Worm (Caenorhabditis elegans) whole organism, young adult: ENCODE measurements around the gene col-166.
A peak's percentile ranks its signal among the peaks of the same experiment; 100 is the strongest.

Source experiments
- C17E4.6 ChIP-seq: fragments of 200-800 bp; sonication (Bioruptor generic); IDR thresholded peaks from 2 replicates; pipeline ENCODE4 v1.3.6; 2022; ENCODE audit warnings: missing genetic modification reagents, missing genetic modification characterization, missing compliant biosample characterization
- F22D6.2 ChIP-seq: sonication (generic microtip); optimal IDR thresholded peaks from 2 replicates; lab custom pipeline; 2016; ENCODE audit warnings: mild to moderate bottlenecking, missing genetic modification characterization, missing compliant biosample characterization
- F39B2.1 ChIP-seq: fragments of 200-800 bp; sonication (Bioruptor generic); IDR thresholded peaks from 2 replicates; pipeline ENCODE4 v1.3.6; 2022; ENCODE audit warnings: missing genetic modification reagents, missing genetic modification characterization, missing compliant biosample characterization
- K12H6.12 ChIP-seq: fragments of 200-800 bp; sonication (Bioruptor generic); optimal IDR thresholded peaks from 2 replicates; lab custom pipeline; 2018; ENCODE audit warnings: mild to moderate bottlenecking, missing genetic modification characterization, missing compliant biosample characterization
- T26A5.8 ChIP-seq: sonication (generic microtip); optimal IDR thresholded peaks from 2 replicates; lab custom pipeline; 2016; ENCODE audit warnings: missing genetic modification characterization, missing compliant biosample characterization
- Y67H2A.10 ChIP-seq: fragments of 200-800 bp; sonication (Bioruptor generic); conservative IDR thresholded peaks from 2 replicates; pipeline ENCODE4 v1.3.6; 2022; ENCODE audit warnings: missing genetic modification reagents, missing genetic modification characterization, missing compliant biosample characterization
- Y95B8A.8 ChIP-seq: fragments of 200-800 bp; sonication (Bioruptor generic); IDR thresholded peaks from 2 replicates; pipeline ENCODE4 v1.3.6; 2022; ENCODE audit warnings: missing genetic modification reagents, missing genetic modification characterization, missing compliant biosample characterization
- ZK185.1 ChIP-seq: sonication (generic microtip); optimal IDR thresholded peaks from 2 replicates; lab custom pipeline; 2016; ENCODE audit warnings: mild to moderate bottlenecking, missing genetic modification characterization, missing compliant biosample characterization; ENCODE audit not compliant: poor library complexity, severe bottlenecking
- akir-1 ChIP-seq: fragments of 200-800 bp; sonication (Bioruptor generic); optimal IDR thresholded peaks from 2 replicates; lab custom pipeline; 2018; ENCODE audit warnings: mild to moderate bottlenecking, missing genetic modification characterization, moderate library complexity, missing compliant biosample characterization
- attf-3 ChIP-seq: fragments of 200-800 bp; sonication (Bioruptor generic); conservative IDR thresholded peaks from 2 replicates; pipeline ENCODE4 v1.3.6; 2022; ENCODE audit warnings: missing genetic modification reagents, missing genetic modification characterization, missing compliant biosample characterization
- cebp-1 ChIP-seq, 2 experiments: fragments of 200-800 bp in 1 of 2; sonication (Bioruptor generic) in 1 of 2; sonication (generic microtip) in 1 of 2; IDR thresholded peaks in 1 of 2; optimal IDR thresholded peaks in 1 of 2; 2 replicates each; pipeline versions ENCODE4 v1.3.6 to Lab custom; 2017 to 2022; ENCODE audit warnings: missing compliant biosample characterization in 2 of 2, missing genetic modification characterization in 2 of 2, mild to moderate bottlenecking in 1 of 2, missing genetic modification reagents in 1 of 2, moderate library complexity in 1 of 2
- ceh-79 ChIP-seq: sonication (generic microtip); optimal IDR thresholded peaks from 2 replicates; lab custom pipeline; 2017; ENCODE audit warnings: mild to moderate bottlenecking, missing genetic modification characterization, missing compliant biosample characterization
- ceh-91 ChIP-seq: fragments of 200-800 bp; sonication (Bioruptor generic); IDR thresholded peaks from 2 replicates; pipeline ENCODE4 v1.3.6; 2022; ENCODE audit warnings: missing genetic modification reagents, missing genetic modification characterization, missing compliant biosample characterization
- chd-7 ChIP-seq: sonication (generic microtip); optimal IDR thresholded peaks from 2 replicates; lab custom pipeline; 2016; ENCODE audit warnings: mild to moderate bottlenecking, missing genetic modification characterization, moderate library complexity, missing compliant biosample characterization
- die-1 ChIP-seq: sonication (generic microtip); optimal IDR thresholded peaks from 2 replicates; lab custom pipeline; 2016; ENCODE audit warnings: missing genotype, mild to moderate bottlenecking, missing genetic modification characterization, missing compliant biosample characterization
- dox-1 ChIP-seq: fragments of 200-800 bp; sonication (Bioruptor generic); IDR thresholded peaks from 2 replicates; pipeline ENCODE4 v1.3.6; 2022; ENCODE audit warnings: missing genetic modification reagents, missing genetic modification characterization, missing compliant biosample characterization
- dpff-1 ChIP-seq: sonication (generic microtip); optimal IDR thresholded peaks from 2 replicates; lab custom pipeline; 2017; ENCODE audit warnings: mild to moderate bottlenecking, missing genetic modification characterization, missing compliant biosample characterization
- dpl-1 ChIP-seq: fragments of 150-350 bp; optimal IDR thresholded peaks from 2 replicates; lab custom pipeline; 2014; ENCODE audit warnings: missing biosample characterization, missing genetic modification reagents, missing genetic modification characterization
- egl-44 ChIP-seq: fragments of 200-800 bp; sonication (Bioruptor generic); IDR thresholded peaks from 2 replicates; pipeline ENCODE4 v1.3.6; 2022; ENCODE audit warnings: missing genetic modification reagents, missing genetic modification characterization, missing compliant biosample characterization
- ekl-4 ChIP-seq: fragments of 200-800 bp; sonication (Bioruptor generic); IDR thresholded peaks from 2 replicates; pipeline ENCODE4 v1.3.6; 2022; ENCODE audit warnings: missing genetic modification reagents, missing genetic modification characterization, missing compliant biosample characterization
- ets-4 ChIP-seq: fragments of 200-800 bp; sonication (Bioruptor generic); optimal IDR thresholded peaks from 2 replicates; lab custom pipeline; 2018; ENCODE audit warnings: mild to moderate bottlenecking, missing genetic modification characterization, missing compliant biosample characterization
- fkh-3 ChIP-seq: sonication (generic microtip); optimal IDR thresholded peaks from 2 replicates; lab custom pipeline; 2016; ENCODE audit warnings: mild to moderate bottlenecking, missing genetic modification characterization, missing compliant biosample characterization
- hsf-1 ChIP-seq: fragments of 200-800 bp; sonication (Bioruptor generic); IDR thresholded peaks from 2 replicates; pipeline ENCODE4 v1.3.6; 2022; ENCODE audit warnings: missing genetic modification reagents, missing genetic modification characterization, missing compliant biosample characterization
- lag-1 ChIP-seq: fragments of 200-800 bp; sonication (Bioruptor generic); IDR thresholded peaks from 2 replicates; pipeline ENCODE4 v1.3.6; 2022; ENCODE audit warnings: missing genetic modification reagents, missing genetic modification characterization, missing compliant biosample characterization
- let-526 ChIP-seq: fragments of 200-800 bp; sonication (Bioruptor generic); IDR thresholded peaks from 2 replicates; pipeline ENCODE4 v1.3.6; 2022; ENCODE audit warnings: missing genetic modification reagents, missing genetic modification characterization, missing compliant biosample characterization
- let-607 ChIP-seq, 2 experiments: fragments of 200-800 bp in 1 of 2; sonication (Bioruptor generic) in 1 of 2; sonication (generic microtip) in 1 of 2; optimal IDR thresholded peaks; 2 replicates each; lab custom pipeline; 2016 to 2018; ENCODE audit warnings: mild to moderate bottlenecking in 2 of 2, missing compliant biosample characterization in 2 of 2, missing genetic modification characterization in 2 of 2, moderate library complexity in 2 of 2, missing genotype in 1 of 2
- lsy-27 ChIP-seq: sonication (generic microtip); optimal IDR thresholded peaks from 2 replicates; lab custom pipeline; 2017; ENCODE audit warnings: missing genetic modification characterization, mild to moderate bottlenecking, missing compliant biosample characterization, antibody characterized with exemption, missing genotype, borderline replicate concordance; ENCODE audit not compliant: insufficient read depth
- madf-3 ChIP-seq: fragments of 200-800 bp; sonication (Bioruptor generic); IDR thresholded peaks from 2 replicates; pipeline ENCODE4 v1.3.6; 2022; ENCODE audit warnings: missing genetic modification reagents, missing genetic modification characterization, missing compliant biosample characterization
- mes-4 ChIP-seq: sonication (generic microtip); optimal IDR thresholded peaks from 2 replicates; lab custom pipeline; 2016; ENCODE audit warnings: missing genotype, missing genetic modification characterization, missing compliant biosample characterization
- nfyb-1 ChIP-seq: fragments of 200-800 bp; sonication (Bioruptor generic); IDR thresholded peaks from 2 replicates; pipeline ENCODE4 v1.3.6; 2022; ENCODE audit warnings: missing genetic modification reagents, missing genetic modification characterization, missing compliant biosample characterization
- nhr-179 ChIP-seq: sonication (generic microtip); optimal IDR thresholded peaks from 2 replicates; lab custom pipeline; 2016; ENCODE audit warnings: mild to moderate bottlenecking, missing genetic modification characterization, missing compliant biosample characterization
- nhr-90 ChIP-seq: sonication (generic microtip); optimal IDR thresholded peaks from 2 replicates; lab custom pipeline; 2016; ENCODE audit warnings: missing genotype, mild to moderate bottlenecking, missing genetic modification characterization, missing compliant biosample characterization
- rec-8 ChIP-seq, 2 experiments: sonication (generic microtip); optimal IDR thresholded peaks; 2 replicates each; lab custom pipeline; 2016; ENCODE audit warnings: mild to moderate bottlenecking in 2 of 2, missing genetic modification characterization in 2 of 2, missing genetic modification reagents in 2 of 2, missing genotype in 2 of 2, missing biosample characterization in 1 of 2, missing compliant biosample characterization in 1 of 2, moderate library complexity in 1 of 2
- sdz-38 ChIP-seq: sonication (generic microtip); optimal IDR thresholded peaks from 2 replicates; lab custom pipeline; 2016; ENCODE audit warnings: missing genotype, missing genetic modification characterization, missing compliant biosample characterization
- snpc-3.4 ChIP-seq: sonication (generic microtip); optimal IDR thresholded peaks from 2 replicates; lab custom pipeline; 2017; ENCODE audit warnings: missing genetic modification characterization, mild to moderate bottlenecking, missing compliant biosample characterization, antibody characterized with exemption, moderate library complexity, missing genotype, missing genetic modification reagents
- somi-1 ChIP-seq: fragments of 200-800 bp; sonication (Bioruptor generic); optimal IDR thresholded peaks from 2 replicates; lab custom pipeline; 2018; ENCODE audit warnings: mild to moderate bottlenecking, missing genetic modification characterization, missing compliant biosample characterization
- tbp1 ChIP-seq: fragments of 200-800 bp; sonication (Bioruptor generic); optimal IDR thresholded peaks from 2 replicates; lab custom pipeline; 2018; ENCODE audit warnings: mild to moderate bottlenecking, missing genetic modification characterization, missing compliant biosample characterization
- tlf-1 ChIP-seq: fragments of 200-800 bp; sonication (Bioruptor generic); optimal IDR thresholded peaks from 2 replicates; lab custom pipeline; 2018; ENCODE audit warnings: mild to moderate bottlenecking, missing genetic modification characterization, missing compliant biosample characterization
- xnd-1 ChIP-seq: sonication (generic microtip); optimal IDR thresholded peaks from 2 replicates; lab custom pipeline; 2016; ENCODE audit warnings: missing genotype, missing genetic modification reagents, missing genetic modification characterization, missing compliant biosample characterization
- ztf-26 ChIP-seq: sonication (generic microtip); optimal IDR thresholded peaks from 2 replicates; lab custom pipeline; 2017; ENCODE audit warnings: missing genetic modification characterization, missing compliant biosample characterization

Gene col-166

ce11 chrX:6239927-6240639 lies 39.7 kb upstream of the col-166 start (continued):
- no peak for TF ChIP-seq hsf-1 (GFP tag; lab: Robert Waterston, UW)
- TF ChIP-seq Y67H2A.10 (GFP tag; lab: Robert Waterston, UW), result no peak
- no peak for TF ChIP-seq Y95B8A.8
- no peak for TF ChIP-seq cebp-1 (GFP tag; IDR thresholded peaks at IDR 0.05; lab: Robert Waterston, UW)
- peak; percentile 33 for TF ChIP-seq cebp-1 (tag; optimal IDR thresholded peaks at IDR 0.05; lab: Kevin White, UChicago)
- TF ChIP-seq attf-3 (GFP tag; lab: Robert Waterston, UW), result no peak

ce11 chrX:6240640-6241033 lies 39.2 kb upstream of the col-166 start, which contains the start of gene got-2.2:
Gene got-2.2 (plus strand): TSS chrX:6240983.
- TF ChIP-seq C17E4.6 (GFP tag; lab: Robert Waterston, UW) (no peak), cebp-1 (GFP tag; IDR thresholded peaks at IDR 0.05; lab: Robert Waterston, UW) (no peak), cebp-1 (tag; optimal IDR thresholded peaks at IDR 0.05; lab: Kevin White, UChicago) (no peak), tbp1 (GFP tag; lab: Kevin White, UChicago) (no peak), fkh-3 (tag; lab: Kevin White, UChicago) (no peak), attf-3 (GFP tag; lab: Robert Waterston, UW) (no peak), ceh-91 (GFP tag; lab: Robert Waterston, UW) (no peak), ets-4 (GFP tag; lab: Kevin White, UChicago) (no peak), madf-3 (no peak), nhr-179 (tag; lab: Kevin White, UChicago) (no peak), lag-1 (GFP tag; lab: Robert Waterston, UW) (no peak), let-607 (tag; optimal IDR thresholded peaks at IDR 0.05; lab: Kevin White, UChicago) (no peak), chd-7 (tag; lab: Kevin White, UChicago) (no peak)
- TF ChIP-seq, all 124 proteins: peak for 0

ce11 chrX:6245499-6245898 lies 34.3 kb upstream of the col-166 start:
- TF ChIP-seq tlf-1, result no peak
- TF ChIP-seq F39B2.1 (GFP tag; lab: Robert Waterston, UW), result no peak
- no peak for TF ChIP-seq ceh-79 (tag; lab: Kevin White, UChicago)
- TF ChIP-seq ZK185.1 (tag; lab: Kevin White, UChicago), result no peak
- TF ChIP-seq ztf-26 (tag; lab: Kevin White, UChicago), result no peak
- TF ChIP-seq sdz-38 (tag; lab: Kevin White, UChicago), result no peak
- no peak for TF ChIP-seq F22D6.2 (tag; lab: Kevin White, UChicago)
- TF ChIP-seq let-607 (tag; optimal IDR thresholded peaks at IDR 0.05; lab: Kevin White, UChicago), result no peak
- no peak for TF ChIP-seq lsy-27 (tag; lab: Kevin White, UChicago)
- no peak for TF ChIP-seq nhr-90
- TF ChIP-seq nfyb-1, result no peak
- no peak for TF ChIP-seq die-1 (tag; lab: Kevin White, UChicago)
- no peak for TF ChIP-seq egl-44 (GFP tag; lab: Robert Waterston, UW)
- TF ChIP-seq dox-1 (GFP tag; lab: Robert Waterston, UW), result no peak
- TF ChIP-seq let-526 (GFP tag; lab: Robert Waterston, UW), result no peak
- TF ChIP-seq dpff-1 (tag; lab: Kevin White, UChicago), result no peak
- TF ChIP-seq ets-4 (GFP tag; lab: Kevin White, UChicago), result no peak
- no peak for TF ChIP-seq Y95B8A.8

DNA sequence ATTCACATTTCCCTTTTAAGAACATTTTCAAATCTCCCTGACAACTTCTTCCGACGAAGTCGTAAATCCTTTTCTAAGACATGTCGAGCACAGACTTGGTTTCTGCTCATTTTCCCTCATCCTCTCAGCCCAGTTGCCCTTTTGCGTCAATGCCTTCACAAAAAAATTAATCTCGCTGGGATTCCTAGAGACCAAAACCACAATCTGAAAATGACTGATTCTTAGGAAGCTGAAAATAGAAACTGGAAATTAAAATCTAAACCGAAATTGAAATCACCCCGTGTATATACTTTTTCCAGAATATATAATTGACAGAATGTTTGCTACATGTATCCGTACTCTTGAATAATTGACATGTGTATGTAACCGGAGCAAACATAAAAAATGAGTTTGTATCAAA lies 32.8 kb upstream of the col-166 start:
- TF ChIP-seq T26A5.8 (tag; lab: Kevin White, UChicago), result no peak
- no peak for TF ChIP-seq ekl-4 (GFP tag; lab: Robert Waterston, UW)
- TF ChIP-seq C17E4.6 (GFP tag; lab: Robert Waterston, UW), result no peak
- no peak for TF ChIP-seq ztf-26 (tag; lab: Kevin White, UChicago)
- TF ChIP-seq Y67H2A.10 (GFP tag; lab: Robert Waterston, UW), result no peak
- no peak for TF ChIP-seq akir-1 (GFP tag; lab: Kevin White, UChicago)
- no peak for TF ChIP-seq let-607 (tag; optimal IDR thresholded peaks at IDR 0.05; lab: Kevin White, UChicago)
- TF ChIP-seq xnd-1, result no peak
- TF ChIP-seq rec-8 (tag; optimal IDR thresholded peaks at IDR 0.05; lab: Kevin White, UChicago), result no peak
- TF ChIP-seq cebp-1 (GFP tag; IDR thresholded peaks at IDR 0.05; lab: Robert Waterston, UW), result no peak
- TF ChIP-seq cebp-1 (tag; optimal IDR thresholded peaks at IDR 0.05; lab: Kevin White, UChicago), result no peak
- TF ChIP-seq somi-1, result no peak
- TF ChIP-seq dpl-1 (GFP tag; lab: Kevin White, UChicago), result no peak
- TF ChIP-seq snpc-3.4 (tag; lab: Kevin White, UChicago), result no peak
- TF ChIP-seq ceh-91 (GFP tag; lab: Robert Waterston, UW), result no peak
- TF ChIP-seq mes-4 (tag; lab: Kevin White, UChicago), result no peak
- no peak for TF ChIP-seq K12H6.12 (tag; lab: Kevin White, UChicago)
